Worm (Caenorhabditis elegans) whole organism, midembryonic: ENCODE results near the gene fbxa-79.

Source experiments
- T22C8.4 ChIP-seq: fragments of 200-800 bp; sonication (Bioruptor generic); IDR thresholded peaks from 2 replicates; pipeline ENCODE4 v1.3.6; 2022; ENCODE audit warnings: missing genetic modification characterization, missing compliant biosample characterization
- flt-1 ChIP-seq: fragments of 200-800 bp; sonication (Bioruptor generic); IDR thresholded peaks from 2 replicates; pipeline ENCODE4 v1.3.6; 2022; ENCODE audit warnings: missing genetic modification characterization, missing compliant biosample characterization
- klf-2 ChIP-seq: fragments of 200-800 bp; sonication (Bioruptor generic); conservative IDR thresholded peaks from 2 replicates; pipeline ENCODE4 v1.3.6; 2022; ENCODE audit warnings: missing genetic modification reagents, missing genetic modification characterization, missing compliant biosample characterization
- med-1 ChIP-seq: sonication (generic microtip); optimal IDR thresholded peaks from 2 replicates; lab custom pipeline; 2017; ENCODE audit warnings: missing genetic modification characterization, mild to moderate bottlenecking, missing compliant biosample characterization, antibody characterized with exemption, missing genetic modification reagents; ENCODE audit not compliant: insufficient read depth
- tab-1 ChIP-seq: fragments of 200-800 bp; sonication (Bioruptor generic); IDR thresholded peaks from 2 replicates; pipeline ENCODE4 v1.3.6; 2022; ENCODE audit warnings: missing genetic modification characterization, missing compliant biosample characterization
- ztf-23 ChIP-seq: fragments of 200-800 bp; sonication (Bioruptor generic); IDR thresholded peaks from 2 replicates; pipeline ENCODE4 v1.3.6; 2022; ENCODE audit warnings: missing genetic modification reagents, missing genetic modification characterization, missing compliant biosample characterization
- ztf-29 ChIP-seq: fragments of 200-800 bp; sonication (Bioruptor generic); IDR thresholded peaks from 2 replicates; pipeline ENCODE4 v1.3.6; 2022; ENCODE audit warnings: missing genetic modification reagents, missing genetic modification characterization, missing compliant biosample characterization

DNA sequence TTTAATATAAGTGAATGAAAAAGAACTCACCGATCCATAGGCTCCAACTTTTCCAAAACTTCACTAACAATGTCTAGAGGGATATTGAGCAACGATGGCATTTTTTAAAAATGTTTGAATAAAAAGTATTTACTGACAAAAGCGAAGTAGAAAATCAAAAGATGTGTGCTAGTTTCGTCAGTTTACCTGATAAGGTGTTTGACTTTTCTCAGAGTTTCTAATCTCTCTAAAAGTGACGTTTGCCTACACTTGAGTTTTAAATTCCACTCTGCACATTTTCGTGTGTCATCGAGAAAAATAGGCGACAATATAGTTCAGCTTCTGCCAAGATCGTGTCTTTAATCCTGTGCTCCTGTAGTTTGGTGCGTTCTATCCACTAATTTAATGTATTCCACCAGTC, 13.5 kb upstream of the fbxa-79 start, which contains the start of gene fbxa-15:
- TF ChIP-seq klf-2 (GFP tag; lab: Robert Waterston, UW) (no peak), flt-1 (GFP tag; lab: Robert Waterston, UW) (no peak), ztf-23 (GFP tag; lab: Robert Waterston, UW) (no peak), T22C8.4 (no peak), tab-1 (GFP tag; lab: Robert Waterston, UW) (no peak), ztf-29 (GFP tag; lab: Robert Waterston, UW) (no peak), med-1 (GFP tag; lab: Kevin White, UChicago) (no peak)
